Fruit fly (Drosophila melanogaster) whole organism, embryonic: ENCODE data around the gene CG5254.

Source experiments
- Abd-B ChIP-seq: fragments of 200-800 bp; sonication (Bioruptor generic); optimal IDR thresholded peaks from 2 replicates; lab custom pipeline; 2018; ENCODE audit warnings: missing biosample characterization, mild to moderate bottlenecking, missing genetic modification characterization, moderate library complexity
- Atf-2 ChIP-seq: fragments of 200-800 bp; sonication (Bioruptor generic); optimal IDR thresholded peaks from 2 replicates; lab custom pipeline; 2016; ENCODE audit warnings: missing biosample characterization, missing genetic modification characterization
- CG10147 ChIP-seq: fragments of 200-800 bp; sonication (Bioruptor generic); optimal IDR thresholded peaks from 2 replicates; lab custom pipeline; 2019; ENCODE audit warnings: missing biosample characterization, mild to moderate bottlenecking, missing genetic modification characterization, moderate library complexity
- CG10543 ChIP-seq: fragments of 200-800 bp; sonication (Bioruptor generic); optimal IDR thresholded peaks from 3 replicates; lab custom pipeline; 2017; ENCODE audit warnings: missing biosample characterization, mild to moderate bottlenecking, missing genetic modification characterization, moderate library complexity
- CG10654 ChIP-seq: fragments of 200-800 bp; sonication (Bioruptor generic); optimal IDR thresholded peaks from 2 replicates; lab custom pipeline; 2016; ENCODE audit warnings: missing biosample characterization, missing genetic modification characterization
- CG12391 ChIP-seq: fragments of 200-800 bp; sonication (Bioruptor generic); optimal IDR thresholded peaks from 3 replicates; lab custom pipeline; 2018; ENCODE audit warnings: missing biosample characterization, mild to moderate bottlenecking, missing genetic modification characterization, moderate library complexity
- CG13624 ChIP-seq: fragments of 200-800 bp; sonication (Bioruptor generic); optimal IDR thresholded peaks from 2 replicates; lab custom pipeline; 2016; ENCODE audit warnings: missing biosample characterization, missing genetic modification characterization
- CG13894 ChIP-seq: fragments of 200-800 bp; sonication (Bioruptor generic); optimal IDR thresholded peaks from 3 replicates; lab custom pipeline; 2018; ENCODE audit warnings: missing biosample characterization, mild to moderate bottlenecking, missing genetic modification characterization, moderate library complexity
- CG14965 ChIP-seq: fragments of 200-800 bp; sonication (Bioruptor generic); optimal IDR thresholded peaks from 2 replicates; lab custom pipeline; 2016; ENCODE audit warnings: missing biosample characterization, missing genetic modification characterization, borderline replicate concordance
- CG17829 ChIP-seq: fragments of 200-800 bp; optimal IDR thresholded peaks from 2 replicates; lab custom pipeline; 2019; ENCODE audit warnings: missing biosample characterization, mild to moderate bottlenecking, missing genetic modification characterization, moderate library complexity
- CG18619 ChIP-seq: fragments of 200-800 bp; sonication (Bioruptor generic); optimal IDR thresholded peaks from 3 replicates; lab custom pipeline; 2017; ENCODE audit warnings: missing biosample characterization, mild to moderate bottlenecking, missing genetic modification characterization
- CG2120 ChIP-seq: fragments of 200-800 bp; sonication (Bioruptor generic); optimal IDR thresholded peaks from 3 replicates; lab custom pipeline; 2016; ENCODE audit warnings: missing biosample characterization, missing genetic modification characterization
- CG2129 ChIP-seq: fragments of 200-800 bp; sonication (Bioruptor generic); IDR thresholded peaks from 2 replicates; pipeline ENCODE4 v1.3.6; 2022; ENCODE audit warnings: missing biosample characterization, missing genetic modification characterization; ENCODE audit not compliant: partially characterized antibody
- CG6175 ChIP-seq: fragments of 200-800 bp; sonication (Bioruptor generic); IDR thresholded peaks from 3 replicates; pipeline ENCODE4 v1.3.6; 2022; ENCODE audit warnings: missing biosample characterization, missing genetic modification characterization
- CG6254 ChIP-seq: fragments of 200-800 bp; sonication (Bioruptor generic); optimal IDR thresholded peaks from 3 replicates; lab custom pipeline; 2017; ENCODE audit warnings: mild to moderate bottlenecking, missing biosample characterization, missing genetic modification reagents, missing genetic modification characterization
- CG9437 ChIP-seq: fragments of 200-800 bp; sonication (Bioruptor generic); optimal IDR thresholded peaks from 2 replicates; lab custom pipeline; 2018; ENCODE audit warnings: missing biosample characterization, mild to moderate bottlenecking, missing genetic modification characterization
- CG9876 ChIP-seq: fragments of 200-800 bp; sonication (Bioruptor generic); optimal IDR thresholded peaks from 2 replicates; lab custom pipeline; 2016; ENCODE audit warnings: missing biosample characterization, missing genetic modification characterization
- CrebB ChIP-seq: fragments of 200-800 bp; sonication (Bioruptor generic); optimal IDR thresholded peaks from 3 replicates; lab custom pipeline; 2018; ENCODE audit warnings: missing biosample characterization, mild to moderate bottlenecking, missing genetic modification characterization
- H15 ChIP-seq: fragments of 200-800 bp; sonication (Bioruptor generic); IDR thresholded peaks from 3 replicates; pipeline ENCODE4 v1.3.6; 2022; ENCODE audit warnings: missing biosample characterization, missing genetic modification characterization
- HHEX ChIP-seq: fragments of 200-800 bp; sonication (Bioruptor generic); optimal IDR thresholded peaks from 3 replicates; lab custom pipeline; 2017; ENCODE audit warnings: missing biosample characterization, mild to moderate bottlenecking, missing genetic modification characterization, missing genetic modification reagents
- HLHmδ ChIP-seq: fragments of 200-800 bp; sonication (Bioruptor generic); optimal IDR thresholded peaks from 2 replicates; lab custom pipeline; 2018; ENCODE audit warnings: missing biosample characterization, mild to moderate bottlenecking, missing genetic modification characterization, moderate library complexity
- MESR4 ChIP-seq: fragments of 200-800 bp; sonication (Bioruptor generic); optimal IDR thresholded peaks from 2 replicates; lab custom pipeline; 2018; ENCODE audit warnings: missing biosample characterization, mild to moderate bottlenecking, missing genetic modification characterization, moderate library complexity
- NFAT ChIP-seq: fragments of 200-800 bp; sonication (Bioruptor generic); IDR thresholded peaks from 2 replicates; pipeline ENCODE4 v1.3.6; 2022; ENCODE audit warnings: missing biosample characterization, missing genetic modification characterization
- NK7.1 ChIP-seq: fragments of 200-800 bp; sonication (Bioruptor generic); optimal IDR thresholded peaks from 3 replicates; lab custom pipeline; 2016; ENCODE audit warnings: missing biosample characterization, missing genetic modification characterization
- Opbp ChIP-seq: fragments of 200-800 bp; sonication (Bioruptor generic); IDR thresholded peaks from 3 replicates; pipeline ENCODE4 v1.3.6; 2022; ENCODE audit warnings: missing biosample characterization, missing genetic modification characterization; ENCODE audit not compliant: partially characterized antibody
- Sox102F ChIP-seq: fragments of 200-800 bp; sonication (Bioruptor generic); optimal IDR thresholded peaks from 2 replicates; lab custom pipeline; 2018; ENCODE audit warnings: missing biosample characterization, mild to moderate bottlenecking, missing genetic modification characterization, moderate library complexity
- Ssrp ChIP-seq: fragments of 200-800 bp; sonication (Bioruptor generic); optimal IDR thresholded peaks from 2 replicates; lab custom pipeline; 2018; ENCODE audit warnings: missing biosample characterization, mild to moderate bottlenecking, missing genetic modification characterization, moderate library complexity
- al ChIP-seq: fragments of 200-800 bp; sonication (Bioruptor generic); IDR thresholded peaks from 2 replicates; pipeline ENCODE4 v1.3.6; 2022; ENCODE audit warnings: missing biosample characterization, missing genetic modification characterization
- ato ChIP-seq: fragments of 200-800 bp; sonication (Bioruptor generic); IDR thresholded peaks from 2 replicates; pipeline ENCODE4 v1.3.6; 2022; ENCODE audit warnings: missing biosample characterization, missing genetic modification characterization; ENCODE audit not compliant: partially characterized antibody
- cg ChIP-seq: fragments of 200-800 bp; sonication (Bioruptor generic); optimal IDR thresholded peaks from 3 replicates; lab custom pipeline; 2019; ENCODE audit warnings: missing biosample characterization, mild to moderate bottlenecking, missing genetic modification characterization, moderate library complexity
- chif ChIP-seq, 2 experiments: fragments of 200-800 bp; sonication (Bioruptor generic); optimal IDR thresholded peaks; 3 replicates each; lab custom pipeline; 2016; ENCODE audit warnings: missing biosample characterization in 2 of 2, missing genetic modification characterization in 2 of 2
- dm ChIP-seq: fragments of 200-800 bp; sonication (Bioruptor generic); optimal IDR thresholded peaks from 3 replicates; lab custom pipeline; 2016; ENCODE audit warnings: missing biosample characterization, missing genetic modification characterization
- dmrt99B ChIP-seq: fragments of 200-800 bp; sonication (Bioruptor generic); optimal IDR thresholded peaks from 2 replicates; lab custom pipeline; 2018; ENCODE audit warnings: missing biosample characterization, mild to moderate bottlenecking, missing genetic modification characterization, moderate library complexity
- ems ChIP-seq: fragments of 200-800 bp; sonication (Bioruptor generic); optimal IDR thresholded peaks from 3 replicates; lab custom pipeline; 2016; ENCODE audit warnings: missing biosample characterization, missing genetic modification characterization
- fd102C ChIP-seq: fragments of 200-800 bp; sonication (Bioruptor generic); optimal IDR thresholded peaks from 2 replicates; lab custom pipeline; 2018; ENCODE audit warnings: missing biosample characterization, mild to moderate bottlenecking, missing genetic modification characterization, moderate library complexity
- fru ChIP-seq: fragments of >200 bp; optimal IDR thresholded peaks from 2 replicates; lab custom pipeline; 2017
- gce ChIP-seq: fragments of 200-800 bp; sonication (Bioruptor generic); IDR thresholded peaks from 3 replicates; pipeline ENCODE4 v1.3.6; 2022; ENCODE audit warnings: missing biosample characterization, missing genetic modification characterization
- h ChIP-seq: fragments of >200 bp; optimal IDR thresholded peaks from 2 replicates; lab custom pipeline; 2017
- jing ChIP-seq: fragments of 200-800 bp; sonication (Bioruptor generic); optimal IDR thresholded peaks from 2 replicates; lab custom pipeline; 2018; ENCODE audit warnings: missing biosample characterization, mild to moderate bottlenecking, missing genetic modification characterization
- jumu ChIP-seq: fragments of 200-800 bp; sonication (Bioruptor generic); optimal IDR thresholded peaks from 3 replicates; lab custom pipeline; 2016; ENCODE audit warnings: missing biosample characterization, missing genetic modification characterization
- lola ChIP-seq, 3 experiments: fragments of >200 bp in 2 of 3; fragments of 200-800 bp in 1 of 3; sonication (Bioruptor generic) in 1 of 3; optimal IDR thresholded peaks; 2 replicates each; lab custom pipeline; 2017 to 2019; ENCODE audit warnings: missing biosample characterization in 3 of 3, missing genetic modification characterization in 3 of 3, mild to moderate bottlenecking in 1 of 3, moderate library complexity in 1 of 3
- mam ChIP-seq: fragments of 200-800 bp; sonication (Bioruptor generic); optimal IDR thresholded peaks from 3 replicates; lab custom pipeline; 2016; ENCODE audit warnings: missing biosample characterization, missing genetic modification characterization
- phol ChIP-seq: fragments of 200-800 bp; sonication (Bioruptor generic); optimal IDR thresholded peaks from 3 replicates; lab custom pipeline; 2018; ENCODE audit warnings: missing biosample characterization, mild to moderate bottlenecking, missing genetic modification characterization, moderate library complexity
- salm ChIP-seq: fragments of 200-800 bp; sonication (Bioruptor generic); optimal IDR thresholded peaks from 2 replicates; lab custom pipeline; 2018; ENCODE audit warnings: missing biosample characterization, mild to moderate bottlenecking, missing genetic modification characterization
- scrt ChIP-seq: fragments of 200-800 bp; sonication (Bioruptor generic); optimal IDR thresholded peaks from 2 replicates; lab custom pipeline; 2018; ENCODE audit warnings: missing biosample characterization, mild to moderate bottlenecking, missing genetic modification characterization, moderate library complexity
- so ChIP-seq: fragments of 200-800 bp; sonication (Bioruptor generic); IDR thresholded peaks from 3 replicates; pipeline ENCODE4 v1.3.6; 2022; ENCODE audit warnings: missing biosample characterization, missing genetic modification characterization
- unc-4 ChIP-seq: fragments of 200-800 bp; sonication (Bioruptor generic); IDR thresholded peaks from 2 replicates; pipeline ENCODE4 v1.3.6; 2022; ENCODE audit warnings: missing biosample characterization, missing genetic modification characterization; ENCODE audit not compliant: partially characterized antibody
- usp ChIP-seq: fragments of >200 bp; optimal IDR thresholded peaks from 2 replicates; lab custom pipeline; 2017; ENCODE audit warnings: missing biosample characterization, missing genetic modification characterization
- vvl ChIP-seq: fragments of 200-800 bp; sonication (Bioruptor generic); IDR thresholded peaks from 2 replicates; pipeline ENCODE4 v1.3.6; 2022; ENCODE audit warnings: missing biosample characterization, missing genetic modification characterization
- z ChIP-seq: fragments of 200-800 bp; sonication (Bioruptor generic); IDR thresholded peaks from 3 replicates; pipeline ENCODE4 v1.3.6; 2022; ENCODE audit warnings: missing biosample characterization, missing genetic modification characterization
- zen2 ChIP-seq: fragments of 200-800 bp; sonication (Bioruptor generic); IDR thresholded peaks from 3 replicates; pipeline ENCODE4 v1.3.6; 2022; ENCODE audit warnings: missing biosample characterization, missing genetic modification characterization; ENCODE audit not compliant: partially characterized antibody

Gene CG5254

DNA sequence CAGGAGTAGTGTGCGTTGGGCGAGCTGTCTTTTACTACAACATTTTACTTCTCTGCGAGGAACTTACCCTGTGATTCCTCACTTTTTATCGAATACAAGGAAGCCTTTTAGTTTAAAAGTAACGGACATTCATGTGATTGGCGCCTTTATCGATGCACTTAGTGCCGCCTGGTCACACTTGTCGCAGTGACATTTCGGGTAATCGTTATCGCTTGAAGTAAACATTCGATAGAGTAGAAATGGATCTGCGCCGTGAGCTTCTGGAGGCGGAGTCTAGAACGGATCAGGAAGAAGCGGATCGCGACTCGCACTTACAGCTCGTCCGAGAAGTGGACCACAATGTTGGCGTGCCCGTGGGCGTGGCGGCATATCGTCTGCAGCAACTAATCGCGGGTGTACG lies 42.8 kb downstream of the CG5254 start, which contains the start of gene CG16989 (continued):
- TF ChIP-seq Opbp (GFP tag; lab: Robert Waterston, UW) (peak; percentile 67; the same call in 2 of the 3 replicates), H15 (no peak), al (GFP tag; lab: Robert Waterston, UW) (no peak), salm (tag; lab: Kevin White, UChicago) (no peak), CG17829 (no peak), CG9876 (GFP tag; lab: Kevin White, UChicago) (no peak), zen2 (GFP tag; lab: Robert Waterston, UW) (0 out of 3 replicates have a peak, but pooled peaks have one; percentile 29), HHEX (GFP tag; lab: Kevin White, UChicago) (no peak), CG6254 (GFP tag; lab: Kevin White, UChicago) (no peak), CG2129 (GFP tag; lab: Robert Waterston, UW) (no peak), CG13624 (GFP tag; lab: Kevin White, UChicago) (peak; percentile 51), fd102C (GFP tag; lab: Kevin White, UChicago) (no peak), CG10654 (GFP tag; lab: Kevin White, UChicago) (no peak), Abd-B (GFP tag; lab: Kevin White, UChicago) (no peak), ems (no peak), Ssrp (no peak), CG2120 (no peak), NK7.1 (no peak), CG18619 (GFP tag; lab: Kevin White, UChicago) (no peak), NFAT (GFP tag; lab: Robert Waterston, UW) (no peak), CG14965 (GFP tag; lab: Kevin White, UChicago) (no peak), dmrt99B (tag; lab: Kevin White, UChicago) (no peak), CG13894 (tag; lab: Kevin White, UChicago) (no peak), scrt (peak; percentile 65), HLHmδ (GFP tag; lab: Kevin White, UChicago) (no peak), MESR4 (GFP tag; lab: Kevin White, UChicago) (peak; percentile 75), mam (GFP tag; lab: Kevin White, UChicago) (no peak), lola (GFP tag; optimal IDR thresholded peaks at IDR 0.05; lab: Kevin White, UChicago) (no peak), unc-4 (GFP tag; lab: Robert Waterston, UW) (peak; percentile 51), cg (GFP tag; lab: Kevin White, UChicago) (no peak), CG10543 (GFP tag; lab: Kevin White, UChicago) (no peak), CG12391 (no peak), h (lab: Kevin White, UChicago) (no peak), chif (GFP tag; optimal IDR thresholded peaks at IDR 0.05; lab: Kevin White, UChicago) (no peak), ato (GFP tag; lab: Robert Waterston, UW) (no peak), vvl (GFP tag; lab: Robert Waterston, UW) (no peak), Sox102F (GFP tag; lab: Kevin White, UChicago) (no peak), dm (GFP tag; lab: Kevin White, UChicago) (no peak), CrebB (tag; lab: Kevin White, UChicago) (no peak), jing (GFP tag; lab: Kevin White, UChicago) (no peak), CG10147 (GFP tag; lab: Kevin White, UChicago) (no peak), fru (no peak), CG6175 (GFP tag; lab: Robert Waterston, UW) (no peak), CG9437 (GFP tag; lab: Kevin White, UChicago) (no peak), usp (GFP tag; lab: Kevin White, UChicago) (no peak), gce (GFP tag; lab: Robert Waterston, UW) (no peak), so (no peak), jumu (GFP tag; lab: Kevin White, UChicago) (no peak), Atf-2 (GFP tag; lab: Kevin White, UChicago) (no peak), z (GFP tag; lab: Robert Waterston, UW) (no peak), phol (peak; percentile 17)
